Worm (Caenorhabditis elegans) whole organism, early embryonic: ENCODE measurements around the gene srx-1.

Experiments used
- B0310.2 ChIP-seq: sonication (generic microtip); optimal IDR thresholded peaks from 2 replicates; lab custom pipeline; 2016; ENCODE audit warnings: mild to moderate bottlenecking, missing genetic modification characterization, missing compliant biosample characterization
- F13C5.2 ChIP-seq: sonication (generic microtip); optimal IDR thresholded peaks from 2 replicates; lab custom pipeline; 2017; ENCODE audit warnings: mild to moderate bottlenecking, missing genetic modification characterization, inconsistent platforms, missing compliant biosample characterization
- aly-1 ChIP-seq: sonication (generic microtip); optimal IDR thresholded peaks from 2 replicates; lab custom pipeline; 2016; ENCODE audit warnings: missing genetic modification characterization, missing compliant biosample characterization
- ama-1 ChIP-seq: fragments of 150-350 bp; optimal IDR thresholded peaks from 2 replicates; lab custom pipeline; 2014
- ceh-13 ChIP-seq: fragments of 200-800 bp; sonication (Bioruptor generic); optimal IDR thresholded peaks from 2 replicates; lab custom pipeline; 2018; ENCODE audit warnings: mild to moderate bottlenecking, missing genetic modification characterization, missing compliant biosample characterization
- ceh-36 ChIP-seq: sonication (generic microtip); optimal IDR thresholded peaks from 2 replicates; lab custom pipeline; 2016; ENCODE audit warnings: missing genetic modification characterization, inconsistent platforms, missing compliant biosample characterization
- ets-7 ChIP-seq: sonication (generic microtip); optimal IDR thresholded peaks from 2 replicates; lab custom pipeline; 2016; ENCODE audit warnings: missing genotype, missing genetic modification characterization, missing compliant biosample characterization
- flt-1 ChIP-seq: fragments of 200-800 bp; sonication (Bioruptor generic); IDR thresholded peaks from 2 replicates; pipeline ENCODE4 v1.3.6; 2022; ENCODE audit warnings: missing genetic modification characterization, missing compliant biosample characterization
- hmbx-1 ChIP-seq: sonication (generic microtip); optimal IDR thresholded peaks from 2 replicates; lab custom pipeline; 2016; ENCODE audit warnings: mild to moderate bottlenecking, missing genetic modification characterization, missing compliant biosample characterization
- hmg-4 ChIP-seq: fragments of 200-800 bp; sonication (Bioruptor generic); optimal IDR thresholded peaks from 2 replicates; lab custom pipeline; 2018; ENCODE audit warnings: mild to moderate bottlenecking, missing genetic modification characterization, missing compliant biosample characterization
- hnd-1 ChIP-seq: sonication (generic microtip); optimal IDR thresholded peaks from 2 replicates; lab custom pipeline; 2016; ENCODE audit warnings: missing genetic modification characterization, missing compliant biosample characterization
- pes-1 ChIP-seq: fragments of 200-800 bp; sonication (Bioruptor generic); IDR thresholded peaks from 2 replicates; pipeline ENCODE4 v1.3.6; 2022; ENCODE audit warnings: missing genetic modification reagents, missing genetic modification characterization, missing compliant biosample characterization
- scrt-1 ChIP-seq: fragments of 200-800 bp; sonication (Bioruptor generic); IDR thresholded peaks from 2 replicates; pipeline ENCODE4 v1.3.6; 2022; ENCODE audit warnings: missing genetic modification characterization, missing compliant biosample characterization
- sea-1 ChIP-seq: fragments of 200-800 bp; sonication (Bioruptor generic); conservative IDR thresholded peaks from 2 replicates; pipeline ENCODE4 v1.3.6; 2022; ENCODE audit warnings: missing genetic modification characterization, missing compliant biosample characterization
- tbx-11 ChIP-seq: fragments of 200-800 bp; sonication (Bioruptor generic); IDR thresholded peaks from 2 replicates; pipeline ENCODE4 v1.3.6; 2022; ENCODE audit warnings: missing genetic modification characterization, missing compliant biosample characterization
- tbx-37 ChIP-seq: fragments of 200-800 bp; sonication (Bioruptor generic); conservative IDR thresholded peaks from 2 replicates; pipeline ENCODE4 v1.3.6; 2022; ENCODE audit warnings: missing genetic modification reagents, missing genetic modification characterization, missing compliant biosample characterization
- tra-4 ChIP-seq: sonication (generic microtip); optimal IDR thresholded peaks from 2 replicates; lab custom pipeline; 2017; ENCODE audit warnings: missing genetic modification characterization, missing compliant biosample characterization

srx-1 gene

ce11 chrV:9018871-9019270 is 15.4 kb downstream of the srx-1 start:
- no peak for TF ChIP-seq pes-1 (GFP tag; lab: Robert Waterston, UW)
- no peak for TF ChIP-seq F13C5.2 (tag; lab: Kevin White, UChicago)
- no peak for TF ChIP-seq hnd-1
- no peak for TF ChIP-seq scrt-1
- TF ChIP-seq tra-4 (tag; lab: Kevin White, UChicago) = no peak
- TF ChIP-seq tbx-11 = no peak
- TF ChIP-seq flt-1 = no peak
- no peak for TF ChIP-seq hmbx-1 (tag; lab: Kevin White, UChicago)
- no peak for TF ChIP-seq tbx-37 (GFP tag; lab: Robert Waterston, UW)
- TF ChIP-seq B0310.2 = no peak
- TF ChIP-seq ama-1 (lab: Kevin White, UChicago) = no peak
- no peak for TF ChIP-seq hmg-4 (GFP tag; lab: Kevin White, UChicago)
- no peak for TF ChIP-seq sea-1 (GFP tag; lab: Robert Waterston, UW)
- no peak for TF ChIP-seq ets-7 (tag; lab: Kevin White, UChicago)
- TF ChIP-seq aly-1 (tag; lab: Kevin White, UChicago) = no peak
- no peak for TF ChIP-seq ceh-13 (GFP tag; lab: Kevin White, UChicago)
- no peak for TF ChIP-seq ceh-36 (tag; lab: Kevin White, UChicago)

- no peak for TF ChIP-seq ceh-36 (tag; lab: Kevin White, UChicago)
- TF ChIP-seq F13C5.2 (tag; lab: Kevin White, UChicago) = no peak
- TF ChIP-seq sea-1 (GFP tag; lab: Robert Waterston, UW) = no peak
- no peak for TF ChIP-seq ama-1 (lab: Kevin White, UChicago)
- TF ChIP-seq tbx-37 (GFP tag; lab: Robert Waterston, UW) = no peak
- no peak for TF ChIP-seq scrt-1
These were observed 18.6 kb downstream of the srx-1 start, which contains the start of gene oac-41 for ce11 chrV:9022078-9022477. Gene oac-41 (minus strand): TSS chrV:9022178.

DNA sequence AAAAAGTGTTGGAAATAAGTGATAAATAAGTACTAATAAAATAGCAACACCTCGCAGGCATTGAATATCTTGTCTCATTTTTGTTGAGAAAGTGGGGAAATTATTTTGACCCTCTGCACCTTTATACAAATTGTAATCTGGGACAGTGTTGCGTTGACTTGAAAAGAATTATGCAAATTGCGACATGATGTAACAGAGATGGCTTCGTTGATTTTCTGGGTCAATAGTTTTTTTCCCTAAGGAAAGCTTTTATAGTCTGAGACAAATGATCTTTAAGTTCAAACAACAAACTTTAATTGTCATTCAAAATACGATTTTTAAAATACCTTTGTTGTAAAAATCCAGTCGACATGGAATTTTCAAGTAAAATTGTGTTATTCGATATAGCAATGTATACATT is 21.2 kb downstream of the srx-1 start, which contains the start of gene bus-1:
bus-1 (minus strand) TSS at position 101 of the 400 bp plus-strand sequence.
- TF ChIP-seq aly-1 (tag; lab: Kevin White, UChicago) (no peak), sea-1 (GFP tag; lab: Robert Waterston, UW) (no peak), pes-1 (GFP tag; lab: Robert Waterston, UW) (no peak), scrt-1 (no peak), hmbx-1 (tag; lab: Kevin White, UChicago) (no peak), flt-1 (no peak), B0310.2 (no peak), ama-1 (lab: Kevin White, UChicago) (no peak), hmg-4 (GFP tag; lab: Kevin White, UChicago) (no peak), F13C5.2 (tag; lab: Kevin White, UChicago) (no peak), tra-4 (tag; lab: Kevin White, UChicago) (no peak)

- no peak for TF ChIP-seq pes-1 (GFP tag; lab: Robert Waterston, UW)
- no peak for TF ChIP-seq tbx-11
- TF ChIP-seq ama-1 (lab: Kevin White, UChicago) = no peak
- TF ChIP-seq hmbx-1 (tag; lab: Kevin White, UChicago) = no peak
These were observed 26.8 kb downstream of the srx-1 start, which contains the start of gene C25E10.5 for ce11 chrV:9030248-9030647. Gene C25E10.5 (plus strand): TSS chrV:9030548.

ce11 chrV:9033267-9033666 is 29.8 kb downstream of the srx-1 start, which contains the start of gene C25E10.4:
Gene C25E10.4 (plus strand): TSS chrV:9033567.
- TF ChIP-seq hnd-1 = no peak
- no peak for TF ChIP-seq tbx-37 (GFP tag; lab: Robert Waterston, UW)
- no peak for TF ChIP-seq ama-1 (lab: Kevin White, UChicago)
- no peak for TF ChIP-seq B0310.2
- TF ChIP-seq tbx-11 = no peak
- no peak for TF ChIP-seq aly-1 (tag; lab: Kevin White, UChicago)
- TF ChIP-seq F13C5.2 (tag; lab: Kevin White, UChicago) = no peak
- TF ChIP-seq scrt-1 = no peak
- TF ChIP-seq sea-1 (GFP tag; lab: Robert Waterston, UW) = no peak
- TF ChIP-seq ceh-36 (tag; lab: Kevin White, UChicago) = no peak
- no peak for TF ChIP-seq hmg-4 (GFP tag; lab: Kevin White, UChicago)
- no peak for TF ChIP-seq hmbx-1 (tag; lab: Kevin White, UChicago)
- no peak for TF ChIP-seq ceh-13 (GFP tag; lab: Kevin White, UChicago)
- TF ChIP-seq flt-1 = no peak
- no peak for TF ChIP-seq tra-4 (tag; lab: Kevin White, UChicago)
- no peak for TF ChIP-seq ets-7 (tag; lab: Kevin White, UChicago)
- no peak for TF ChIP-seq pes-1 (GFP tag; lab: Robert Waterston, UW)

ce11 chrV:9035685-9036084 is 32.2 kb downstream of the srx-1 start, which contains the start of gene srsx-34:
Gene srsx-34 (plus strand): TSS chrV:9035985.
- TF ChIP-seq ceh-13 (GFP tag; lab: Kevin White, UChicago) (no peak), F13C5.2 (tag; lab: Kevin White, UChicago) (no peak), tra-4 (tag; lab: Kevin White, UChicago) (no peak)

DNA sequence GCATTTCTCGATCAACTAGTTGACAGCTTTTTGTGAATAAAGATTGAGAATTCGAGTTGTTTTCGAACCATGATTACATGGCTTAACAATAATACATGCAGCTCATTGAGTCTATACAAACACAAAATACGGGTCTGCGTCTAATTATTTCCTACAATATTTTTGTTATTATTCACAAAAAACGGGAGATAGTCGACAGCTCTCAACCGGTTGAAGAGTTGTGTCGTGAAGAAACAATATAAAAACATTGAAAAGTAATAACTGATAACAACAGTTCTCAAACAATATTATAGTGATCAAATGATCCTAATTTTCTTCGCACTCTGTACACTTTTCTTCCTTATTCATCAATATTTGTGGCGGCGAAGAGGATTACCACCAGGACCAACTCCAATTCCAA is 37.6 kb downstream of the srx-1 start, which contains the start of gene cyp-33B1:
cyp-33B1 (plus strand) TSS at position 301 of the 400 bp plus-strand sequence.
- TF ChIP-seq pes-1 (GFP tag; lab: Robert Waterston, UW) (no peak), F13C5.2 (tag; lab: Kevin White, UChicago) (no peak), ama-1 (lab: Kevin White, UChicago) (no peak), ceh-36 (tag; lab: Kevin White, UChicago) (no peak), hmbx-1 (tag; lab: Kevin White, UChicago) (no peak), hnd-1 (no peak), tra-4 (tag; lab: Kevin White, UChicago) (no peak), aly-1 (tag; lab: Kevin White, UChicago) (no peak), scrt-1 (no peak)

DNA sequence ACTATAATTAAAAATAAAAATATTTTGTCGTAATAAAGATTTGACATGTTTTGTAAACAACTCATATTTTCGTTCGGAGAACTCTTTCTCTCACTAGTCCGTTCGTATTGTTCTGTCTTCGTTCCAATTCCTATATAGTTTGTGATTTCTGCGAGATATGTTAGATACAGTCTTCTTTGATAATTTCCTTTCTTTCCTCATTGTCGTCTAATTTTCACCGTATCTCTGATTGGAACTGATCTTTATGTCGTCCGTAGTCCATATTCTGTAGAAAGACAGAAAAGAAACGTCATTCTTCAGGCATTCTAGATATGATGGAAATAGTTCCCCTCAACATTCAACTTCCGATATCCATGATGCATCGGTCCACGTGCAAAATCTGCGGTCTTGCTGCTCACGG is 41.4 kb downstream of the srx-1 start, which contains the start of gene nhr-30:
nhr-30 (plus strand) TSS at position 301 of the 400 bp plus-strand sequence.
- TF ChIP-seq sea-1 (GFP tag; lab: Robert Waterston, UW) (no peak), flt-1 (no peak), F13C5.2 (tag; lab: Kevin White, UChicago) (no peak), ama-1 (lab: Kevin White, UChicago) (no peak), hnd-1 (no peak), hmg-4 (GFP tag; lab: Kevin White, UChicago) (no peak), tbx-37 (GFP tag; lab: Robert Waterston, UW) (no peak), hmbx-1 (tag; lab: Kevin White, UChicago) (no peak), ceh-13 (GFP tag; lab: Kevin White, UChicago) (no peak), tbx-11 (no peak), pes-1 (GFP tag; lab: Robert Waterston, UW) (no peak), scrt-1 (no peak), ceh-36 (tag; lab: Kevin White, UChicago) (no peak), B0310.2 (no peak), ets-7 (tag; lab: Kevin White, UChicago) (no peak), tra-4 (tag; lab: Kevin White, UChicago) (no peak), aly-1 (tag; lab: Kevin White, UChicago) (no peak)
